Worm (Caenorhabditis elegans) whole organism, L3 larva: ENCODE results near the gene mpst-7.

Source experiments
- ZK546.5 ChIP-seq: sonication (generic microtip); optimal IDR thresholded peaks from 2 replicates; lab custom pipeline; 2017; ENCODE audit warnings: missing biosample characterization, missing genetic modification characterization
- ceh-16 ChIP-seq: sonication (generic microtip); optimal IDR thresholded peaks from 2 replicates; lab custom pipeline; 2017; ENCODE audit warnings: missing biosample characterization, missing genetic modification characterization
- ceh-82 ChIP-seq: fragments of 150-350 bp; optimal IDR thresholded peaks from 2 replicates; lab custom pipeline; 2014; ENCODE audit warnings: missing biosample characterization, missing genetic modification characterization
- fos-1 ChIP-seq: fragments of 150-350 bp; optimal IDR thresholded peaks from 2 replicates; lab custom pipeline; 2014; ENCODE audit warnings: missing biosample characterization, missing genetic modification characterization
- lin-39 ChIP-seq: fragments of 150-350 bp; optimal IDR thresholded peaks from 2 replicates; lab custom pipeline; 2018; ENCODE audit warnings: missing biosample characterization, missing genetic modification reagents, missing genetic modification characterization
- nfya-1 ChIP-seq: sonication (generic microtip); optimal IDR thresholded peaks from 2 replicates; lab custom pipeline; 2017; ENCODE audit warnings: missing genetic modification characterization, mild to moderate bottlenecking, missing compliant biosample characterization, antibody characterized with exemption, moderate library complexity; ENCODE audit not compliant: insufficient read depth
- nhr-11 ChIP-seq: fragments of 150-350 bp; optimal IDR thresholded peaks from 2 replicates; lab custom pipeline; 2014; ENCODE audit warnings: missing biosample characterization, missing genetic modification characterization
- pqm-1 ChIP-seq: fragments of 150-350 bp; optimal IDR thresholded peaks from 2 replicates; lab custom pipeline; 2017; ENCODE audit warnings: missing biosample characterization, missing genetic modification characterization, inconsistent platforms
- sea-2 ChIP-seq: fragments of 150-350 bp; sonication (generic microtip); optimal IDR thresholded peaks from 4 replicates; lab custom pipeline; 2014; ENCODE audit warnings: missing biosample characterization, missing genetic modification reagents, missing genetic modification characterization
- ztf-11 ChIP-seq: fragments of 150-350 bp; optimal IDR thresholded peaks from 2 replicates; lab custom pipeline; 2014; ENCODE audit warnings: missing biosample characterization, missing genetic modification characterization

- no peak for TF ChIP-seq ceh-82 (tag; lab: Kevin White, UChicago)
- TF ChIP-seq ZK546.5, result no peak
- TF ChIP-seq fos-1 (tag; lab: Kevin White, UChicago), result no peak
- no peak for TF ChIP-seq ztf-11
- no peak for TF ChIP-seq nhr-11 (tag; lab: Kevin White, UChicago)
- TF ChIP-seq ceh-16 (tag; lab: Kevin White, UChicago), result no peak
- TF ChIP-seq pqm-1 (tag; lab: Kevin White, UChicago), result no peak
- TF ChIP-seq nfya-1 (tag; lab: Kevin White, UChicago), result no peak
- TF ChIP-seq lin-39 (tag; lab: Kevin White, UChicago), result no peak
- no peak for TF ChIP-seq sea-2
Observed at ce11 chrV:13000068-13000467, 39.1 kb upstream of the mpst-7 start.
